Worm (Caenorhabditis elegans) whole organism, L2 larva: ENCODE data around the gene srsx-32.

Source experiments
- C34F6.9 ChIP-seq: fragments of 150-350 bp; optimal IDR thresholded peaks from 2 replicates; lab custom pipeline; 2014; ENCODE audit warnings: missing biosample characterization, missing genetic modification characterization
- F13H6.1 ChIP-seq: sonication (generic microtip); optimal IDR thresholded peaks from 2 replicates; lab custom pipeline; 2016; ENCODE audit warnings: missing genetic modification characterization, missing compliant biosample characterization
- R02D3.7 ChIP-seq: fragments of 150-350 bp; optimal IDR thresholded peaks from 2 replicates; lab custom pipeline; 2014; ENCODE audit warnings: missing biosample characterization, missing genetic modification characterization
- ZK546.5 ChIP-seq: sonication (generic microtip); optimal IDR thresholded peaks from 2 replicates; lab custom pipeline; 2017; ENCODE audit warnings: missing biosample characterization, missing genetic modification characterization
- ama-1 ChIP-seq: fragments of 150-350 bp; optimal IDR thresholded peaks from 2 replicates; lab custom pipeline; 2018; ENCODE audit warnings: inconsistent platforms
- ceh-16 ChIP-seq: fragments of 150-350 bp; optimal IDR thresholded peaks from 2 replicates; lab custom pipeline; 2014; ENCODE audit warnings: missing biosample characterization, missing genetic modification characterization
- crh-2 ChIP-seq: sonication (generic microtip); optimal IDR thresholded peaks from 2 replicates; lab custom pipeline; 2017; ENCODE audit warnings: missing biosample characterization, missing genetic modification characterization
- dmd-4 ChIP-seq: sonication (generic microtip); optimal IDR thresholded peaks from 2 replicates; lab custom pipeline; 2017; ENCODE audit warnings: missing biosample characterization, missing genetic modification characterization
- elt-1 ChIP-seq: fragments of 150-350 bp; optimal IDR thresholded peaks from 2 replicates; lab custom pipeline; 2014; ENCODE audit warnings: missing biosample characterization, missing genetic modification characterization
- elt-3 ChIP-seq: sonication (generic microtip); optimal IDR thresholded peaks from 2 replicates; lab custom pipeline; 2017; ENCODE audit warnings: missing biosample characterization, missing genetic modification characterization
- fos-1 ChIP-seq: fragments of 150-350 bp; optimal IDR thresholded peaks from 2 replicates; lab custom pipeline; 2014; ENCODE audit warnings: missing biosample characterization, missing genetic modification characterization
- gmeb-1 ChIP-seq: fragments of 150-350 bp; optimal IDR thresholded peaks from 2 replicates; lab custom pipeline; 2014; ENCODE audit warnings: missing biosample characterization, missing genetic modification characterization
- lin-11 ChIP-seq: fragments of 150-350 bp; sonication (generic microtip); optimal IDR thresholded peaks from 2 replicates; lab custom pipeline; 2014; ENCODE audit warnings: missing biosample characterization, missing genetic modification characterization, inconsistent platforms, mixed read lengths
- lin-13 ChIP-seq: fragments of 150-350 bp; optimal IDR thresholded peaks from 2 replicates; lab custom pipeline; 2014; ENCODE audit warnings: missing biosample characterization, missing genetic modification reagents, missing genetic modification characterization
- lin-39 ChIP-seq: fragments of 150-350 bp; optimal IDR thresholded peaks from 2 replicates; lab custom pipeline; 2014; ENCODE audit warnings: missing biosample characterization, missing genetic modification reagents, missing genetic modification characterization
- lsy-2 ChIP-seq, 2 experiments: fragments of 150-350 bp in 1 of 2; sonication (generic microtip) in 1 of 2; optimal IDR thresholded peaks; 2 replicates each; lab custom pipeline; 2014 to 2017; ENCODE audit warnings: missing biosample characterization in 2 of 2, missing genetic modification characterization in 2 of 2
- mab-5 ChIP-seq: fragments of 150-350 bp; optimal IDR thresholded peaks from 2 replicates; lab custom pipeline; 2014; ENCODE audit warnings: missing biosample characterization, missing genetic modification characterization
- mbf-1 ChIP-seq: sonication (generic microtip); optimal IDR thresholded peaks from 2 replicates; lab custom pipeline; 2017; ENCODE audit warnings: missing biosample characterization, missing genetic modification characterization
- mdl-1 ChIP-seq, 2 experiments: fragments of 150-350 bp in 1 of 2; sonication (generic microtip) in 1 of 2; optimal IDR thresholded peaks; 2 replicates each; lab custom pipeline; 2017; ENCODE audit warnings: missing biosample characterization in 2 of 2, missing genetic modification characterization in 2 of 2
- nhr-12 ChIP-seq: fragments of 150-350 bp; optimal IDR thresholded peaks from 2 replicates; lab custom pipeline; 2014; ENCODE audit warnings: missing biosample characterization, missing genetic modification characterization
- nhr-129 ChIP-seq: fragments of 150-350 bp; optimal IDR thresholded peaks from 2 replicates; lab custom pipeline; 2014; ENCODE audit warnings: missing biosample characterization, missing genetic modification characterization
- nhr-21 ChIP-seq: fragments of 150-350 bp; optimal IDR thresholded peaks from 2 replicates; lab custom pipeline; 2014; ENCODE audit warnings: missing biosample characterization, missing genetic modification characterization
- nhr-237 ChIP-seq: fragments of 150-350 bp; optimal IDR thresholded peaks from 2 replicates; lab custom pipeline; 2014; ENCODE audit warnings: missing biosample characterization, missing genetic modification characterization
- nhr-25 ChIP-seq: fragments of 150-350 bp; sonication (generic microtip); optimal IDR thresholded peaks from 3 replicates; lab custom pipeline; 2014; ENCODE audit warnings: missing biosample characterization, missing genetic modification characterization
- nhr-77 ChIP-seq: fragments of 150-350 bp; optimal IDR thresholded peaks from 2 replicates; lab custom pipeline; 2014; ENCODE audit warnings: missing biosample characterization, missing genetic modification characterization
- skn-1 ChIP-seq: sonication (generic microtip); optimal IDR thresholded peaks from 2 replicates; lab custom pipeline; 2017; ENCODE audit warnings: missing biosample characterization, missing genetic modification characterization
- sma-3 ChIP-seq: sonication (generic microtip); optimal IDR thresholded peaks from 2 replicates; lab custom pipeline; 2016; ENCODE audit warnings: missing genetic modification reagents, missing genetic modification characterization, missing compliant biosample characterization
- sma-9 ChIP-seq, 2 experiments: fragments of 150-350 bp in 1 of 2; sonication (generic microtip) in 1 of 2; optimal IDR thresholded peaks; 2 replicates each; lab custom pipeline; 2014 to 2016; ENCODE audit warnings: missing genetic modification characterization in 2 of 2, mild to moderate bottlenecking in 1 of 2, missing biosample characterization in 1 of 2, missing compliant biosample characterization in 1 of 2, missing genetic modification reagents in 1 of 2, moderate library complexity in 1 of 2
- unc-39 ChIP-seq: fragments of 150-350 bp; optimal IDR thresholded peaks from 2 replicates; lab custom pipeline; 2014; ENCODE audit warnings: missing biosample characterization, missing genetic modification characterization
- unc-62 ChIP-seq: fragments of 150-350 bp; optimal IDR thresholded peaks from 2 replicates; lab custom pipeline; 2014; ENCODE audit warnings: missing biosample characterization, missing genetic modification reagents, missing genetic modification characterization
- zag-1 ChIP-seq: fragments of 150-350 bp; optimal IDR thresholded peaks from 2 replicates; lab custom pipeline; 2014; ENCODE audit warnings: missing biosample characterization, missing genetic modification characterization
- ztf-4 ChIP-seq: fragments of 150-350 bp; optimal IDR thresholded peaks from 2 replicates; lab custom pipeline; 2014; ENCODE audit warnings: missing biosample characterization, missing genetic modification characterization

srsx-32 gene

ce11 chrV:6997041-6997552 lies 20.1 kb upstream of the srsx-32 start, which contains the start of gene nhr-107:
TSS of gene nhr-107 (minus strand) at chrV:6997091.
- TF ChIP-seq skn-1 (tag; lab: Kevin White, UChicago) (no peak), sma-9 (GFP tag; optimal IDR thresholded peaks at IDR 0.05; lab: Kevin White, UChicago) (peak; percentile 27), sma-9 (tag; optimal IDR thresholded peaks at IDR 0.05; lab: Kevin White, UChicago) (no peak), fos-1 (tag; lab: Kevin White, UChicago) (peak; percentile 13), nhr-77 (tag; lab: Kevin White, UChicago) (no peak)

- TF ChIP-seq mdl-1 (tag; optimal IDR thresholded peaks at IDR 0.05; lab: Kevin White, UChicago) (peak; percentile 2 to 20), nhr-12 (tag; lab: Kevin White, UChicago) (no peak), skn-1 (tag; lab: Kevin White, UChicago) (no peak), lsy-2 (tag; optimal IDR thresholded peaks at IDR 0.05; lab: Kevin White, UChicago) (no peak), gmeb-1 (tag; lab: Kevin White, UChicago) (no peak), mab-5 (tag; lab: Kevin White, UChicago) (no peak), sma-9 (GFP tag; optimal IDR thresholded peaks at IDR 0.05; lab: Kevin White, UChicago) (peak; percentile 55), sma-9 (tag; optimal IDR thresholded peaks at IDR 0.05; lab: Kevin White, UChicago) (no peak), C34F6.9 (tag; lab: Kevin White, UChicago) (peak; percentile 51), nhr-129 (tag; lab: Kevin White, UChicago) (peak; percentile 16), sma-3 (GFP tag; lab: Kevin White, UChicago) (peak; percentile 37), lin-13 (GFP tag; lab: Kevin White, UChicago) (no peak), unc-39 (tag; lab: Kevin White, UChicago) (no peak), elt-1 (tag; lab: Kevin White, UChicago) (no peak), ceh-16 (tag; lab: Kevin White, UChicago) (no peak), ZK546.5 (tag; lab: Kevin White, UChicago) (no peak), nhr-25 (tag; lab: Kevin White, UChicago) (peak; percentile 60), nhr-21 (tag; lab: Kevin White, UChicago) (no peak), F13H6.1 (tag; lab: Kevin White, UChicago) (peak; percentile 5), R02D3.7 (tag; lab: Kevin White, UChicago) (no peak), crh-2 (tag; lab: Kevin White, UChicago) (peak; percentile 33)
Observed at ce11 chrV:6998303-6998884, 18.8 kb upstream of the srsx-32 start, which contains the start of gene nhr-42. TSS of gene nhr-42 (plus strand) at chrV:6998819.

ce11 chrV:7000734-7001133 lies 16.4 kb upstream of the srsx-32 start:
- no peak for TF ChIP-seq lin-11
- TF ChIP-seq mbf-1 = no peak
- TF ChIP-seq nhr-12 (tag; lab: Kevin White, UChicago) = no peak
- no peak for TF ChIP-seq ztf-4 (tag; lab: Kevin White, UChicago)
- no peak for TF ChIP-seq unc-62 (GFP tag; lab: Kevin White, UChicago)
- no peak for TF ChIP-seq elt-3 (tag; lab: Kevin White, UChicago)
- TF ChIP-seq nhr-237 = no peak
- no peak for TF ChIP-seq gmeb-1 (tag; lab: Kevin White, UChicago)
- TF ChIP-seq sma-3 (GFP tag; lab: Kevin White, UChicago) = no peak
- TF ChIP-seq ama-1 (lab: Kevin White, UChicago) = no peak
- no peak for TF ChIP-seq dmd-4 (tag; lab: Kevin White, UChicago)
- TF ChIP-seq, all 48 proteins: peak for 0

- no peak for TF ChIP-seq elt-1 (tag; lab: Kevin White, UChicago)
- TF ChIP-seq sma-9 (GFP tag; optimal IDR thresholded peaks at IDR 0.05; lab: Kevin White, UChicago) = no peak
- no peak for TF ChIP-seq sma-9 (tag; optimal IDR thresholded peaks at IDR 0.05; lab: Kevin White, UChicago)
- TF ChIP-seq lin-13 (GFP tag; lab: Kevin White, UChicago) = no peak
- no peak for TF ChIP-seq zag-1
- no peak for TF ChIP-seq ZK546.5 (tag; lab: Kevin White, UChicago)
- TF ChIP-seq lin-39 (tag; lab: Kevin White, UChicago) = no peak
- no peak for TF ChIP-seq mdl-1 (tag; optimal IDR thresholded peaks at IDR 0.05; lab: Kevin White, UChicago)
- TF ChIP-seq elt-3 (tag; lab: Kevin White, UChicago) = no peak
- TF ChIP-seq skn-1 (tag; lab: Kevin White, UChicago) = no peak
Observed at ce11 chrV:7003850-7004249, 13.3 kb upstream of the srsx-32 start, which contains the start of gene srab-4. TSS of gene srab-4 (plus strand) at chrV:7004150.
